Fruit fly (Drosophila melanogaster) whole organism, larva: ENCODE data around the gene CG15362.

Source experiments
- noc ChIP-seq: fragments of 200-800 bp; sonication (Bioruptor generic); optimal IDR thresholded peaks from 3 replicates; lab custom pipeline; 2019; ENCODE audit warnings: missing biosample characterization, mild to moderate bottlenecking, missing genetic modification characterization, moderate library complexity

The CG15362 gene

DNA sequence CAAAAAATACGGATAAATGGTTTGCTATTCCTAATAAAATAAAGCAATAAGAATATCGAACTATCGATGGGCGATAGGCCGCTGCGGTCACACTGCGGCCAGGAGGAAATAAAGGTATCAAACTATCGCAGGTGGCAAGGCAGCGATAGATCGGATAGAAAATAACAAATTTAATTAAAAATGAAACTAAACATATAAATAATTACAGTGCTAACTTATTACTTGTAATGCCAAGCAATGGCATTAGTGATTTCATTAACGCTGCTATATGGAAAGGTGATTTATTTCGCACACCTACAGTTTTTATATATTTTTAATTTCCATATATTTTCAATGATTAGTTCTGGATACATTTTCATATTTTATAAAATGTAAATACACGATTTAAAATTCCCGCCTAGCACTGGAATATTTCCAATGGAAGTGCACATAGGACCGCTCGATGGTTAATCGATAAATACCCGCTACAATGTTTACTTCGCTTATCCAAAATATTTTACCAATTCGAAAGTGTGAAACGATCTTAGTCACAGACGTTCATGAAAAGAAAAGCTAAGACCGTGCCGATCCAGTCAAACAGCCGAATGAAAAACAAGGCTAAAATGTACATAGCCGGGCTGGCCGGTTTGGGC, at the start of gene CG15362, which contains the start of gene CG15356:
CG15362 (plus strand) TSS at position 469 of the 632 bp plus-strand sequence.
CG15356 (minus strand) TSS at position 48 of the 632 bp plus-strand sequence.
- TF ChIP-seq noc, result no peak

DNA sequence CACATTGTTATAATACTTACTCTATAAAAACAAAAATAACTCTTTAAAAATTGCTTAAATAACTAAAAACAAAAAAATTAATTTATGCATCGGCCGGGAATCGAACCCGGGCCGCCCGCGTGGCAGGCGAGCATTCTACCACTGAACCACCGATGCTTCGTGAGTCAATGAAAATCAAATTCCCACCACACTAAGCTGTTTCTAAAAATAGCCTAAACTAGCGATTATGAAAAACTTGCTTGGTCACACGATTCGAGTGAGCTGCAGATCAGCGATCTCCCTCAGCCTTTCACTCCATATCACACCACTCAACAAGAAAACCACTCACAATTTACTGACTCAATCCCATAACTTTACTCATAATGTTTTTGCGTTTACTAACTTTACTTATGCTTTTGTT, 43.0 kb upstream of the CG15362 start:
- no peak for TF ChIP-seq noc

DNA sequence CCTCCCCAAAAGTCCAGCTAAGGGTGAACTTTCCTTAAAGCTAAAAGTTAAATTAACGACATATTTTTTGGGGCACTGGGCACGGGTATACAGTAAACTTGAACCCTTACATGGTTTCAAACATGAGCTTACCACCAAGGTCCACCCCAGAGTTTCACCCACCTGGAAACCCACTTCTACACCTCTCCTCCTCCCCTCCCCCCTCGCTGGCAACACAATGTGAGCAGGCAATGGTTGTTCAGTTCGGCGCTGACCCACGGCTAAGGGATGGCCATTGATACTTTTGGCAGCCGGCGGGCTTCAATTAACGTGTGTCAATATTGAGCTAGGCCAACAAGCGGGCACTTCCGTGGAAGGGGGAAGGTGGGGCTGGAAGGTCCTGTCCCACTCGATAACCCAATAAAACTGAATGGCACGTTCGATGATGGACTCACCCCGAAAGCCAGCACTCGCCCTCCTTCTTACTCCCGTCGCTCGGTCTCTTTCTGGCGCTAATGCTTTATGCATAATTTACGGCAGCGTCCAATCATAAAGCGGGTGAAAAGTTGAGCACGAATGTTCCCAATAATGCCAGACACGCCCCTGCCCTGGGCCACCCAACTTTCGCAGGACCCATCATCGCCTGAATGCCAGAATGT, 36.4 kb upstream of the CG15362 start:
- TF ChIP-seq noc, result no peak

DNA sequence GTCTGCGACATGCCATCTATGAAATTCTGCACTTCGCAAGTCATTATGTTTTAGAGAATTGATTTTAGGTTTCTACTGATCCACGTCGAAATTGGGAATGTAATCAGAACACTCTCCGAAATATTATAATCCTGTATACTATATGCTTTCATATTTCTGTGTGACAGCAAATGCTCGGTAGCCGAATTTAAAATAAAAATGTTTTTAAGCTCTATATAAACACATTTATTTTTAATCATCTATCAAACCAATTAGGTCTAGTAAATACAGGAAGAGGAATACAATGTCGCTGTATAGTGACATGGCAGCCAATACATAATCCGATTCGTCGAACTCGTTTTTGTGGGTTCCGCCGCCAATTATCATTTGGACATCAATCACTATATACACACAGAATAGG, 35.4 kb upstream of the CG15362 start, which contains the start of gene CG15357:
CG15357 (minus strand) TSS at position 101 of the 400 bp plus-strand sequence.
- no peak for TF ChIP-seq noc

DNA sequence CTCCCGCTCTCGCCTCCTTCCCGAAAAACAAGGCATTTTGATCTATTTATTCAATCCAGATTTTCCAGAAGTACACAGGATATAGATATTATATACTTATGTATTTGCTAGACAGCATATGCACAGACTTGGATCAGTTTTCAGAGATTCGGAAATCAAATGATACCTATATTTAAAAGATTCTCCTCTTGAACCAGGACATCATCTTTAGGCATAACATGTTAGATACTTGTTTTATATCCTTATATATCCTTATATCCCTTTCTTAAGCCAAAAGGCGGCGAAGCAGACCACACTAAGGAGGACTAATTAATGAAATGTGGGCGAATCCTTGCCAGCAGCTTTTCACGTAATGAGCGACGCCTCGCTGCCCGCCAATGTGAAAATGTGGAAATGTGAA, 34.3 kb upstream of the CG15362 start, which contains the start of gene CG33673:
CG33673 (minus strand) TSS at position 101 of the 400 bp plus-strand sequence.
- no peak for TF ChIP-seq noc

DNA sequence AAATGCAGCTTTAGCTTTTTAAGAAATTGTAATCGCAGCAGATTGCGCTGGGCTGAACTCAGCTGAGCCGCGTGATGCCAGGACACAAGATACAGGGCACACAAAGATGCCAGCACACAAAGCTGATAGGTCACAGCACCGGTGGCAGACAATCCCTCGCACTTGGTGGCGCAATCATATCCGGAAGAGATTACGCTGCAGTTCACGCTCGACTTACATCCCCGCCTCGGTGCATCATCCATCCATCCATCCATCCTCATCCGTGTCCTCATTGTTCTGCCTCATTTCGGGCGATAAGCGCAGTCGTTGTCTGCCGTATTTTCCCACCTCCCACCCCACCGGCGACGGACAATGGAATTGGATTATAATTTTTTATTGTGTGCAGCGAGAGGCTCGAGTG, 33.0 kb upstream of the CG15362 start:
- no peak for TF ChIP-seq noc

DNA sequence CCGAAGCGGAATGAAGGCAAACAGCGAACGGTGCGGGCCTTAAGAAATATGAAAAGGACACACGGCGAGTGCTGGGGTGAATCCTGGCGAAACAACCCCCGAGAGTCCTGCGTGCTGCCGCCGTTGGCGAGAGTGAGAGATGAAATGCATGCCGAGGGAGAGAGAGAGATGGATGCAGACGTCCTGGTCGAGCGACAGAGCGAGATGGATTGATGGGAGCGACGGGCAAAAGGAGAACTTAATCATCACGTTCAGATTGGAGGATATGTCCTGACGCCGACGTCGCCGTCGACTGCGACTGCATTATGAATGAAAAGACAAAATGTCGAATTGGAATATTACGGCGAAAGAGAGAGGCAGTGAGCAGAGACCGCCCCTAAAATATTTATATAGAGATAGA, 26.4 kb upstream of the CG15362 start:
- no peak for TF ChIP-seq noc

DNA sequence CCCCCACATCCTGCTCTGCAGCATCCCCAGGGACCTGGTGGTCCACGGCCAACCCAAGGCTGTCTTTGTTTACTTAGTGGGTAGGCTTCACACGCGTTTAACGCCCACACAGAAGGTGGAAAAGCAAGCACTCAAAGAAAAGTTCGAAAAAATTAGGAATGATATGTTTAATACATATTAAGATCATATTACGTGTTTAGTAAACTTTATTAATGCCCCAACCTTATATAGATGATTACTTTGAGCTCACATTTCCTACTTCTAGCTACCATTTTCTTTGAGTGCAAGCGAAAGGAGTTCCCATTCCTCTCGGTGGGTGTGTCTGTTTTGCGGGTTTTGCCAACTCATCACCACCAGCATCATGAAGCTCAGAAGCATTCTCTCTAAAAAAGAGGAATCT, 21.6 kb upstream of the CG15362 start:
- TF ChIP-seq noc, result no peak

DNA sequence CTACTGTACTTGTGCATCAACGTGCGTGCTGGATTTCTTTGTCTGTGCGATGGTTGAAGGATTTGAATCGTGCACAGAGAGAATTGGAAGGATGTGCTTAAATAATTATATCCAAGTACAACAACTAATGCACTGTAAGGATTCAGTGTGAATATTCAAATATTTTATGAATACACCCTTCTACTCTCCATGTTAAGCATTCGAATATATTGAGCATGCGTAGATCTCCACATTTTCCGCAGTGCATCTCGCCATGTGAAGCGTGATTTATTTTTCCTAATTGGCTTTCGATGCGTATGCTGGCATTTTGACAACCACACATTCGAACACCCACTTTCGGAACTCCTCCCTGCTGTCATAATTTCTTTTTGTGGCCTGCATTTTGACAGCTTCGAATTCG, 20.9 kb upstream of the CG15362 start:
- TF ChIP-seq noc, result no peak

DNA sequence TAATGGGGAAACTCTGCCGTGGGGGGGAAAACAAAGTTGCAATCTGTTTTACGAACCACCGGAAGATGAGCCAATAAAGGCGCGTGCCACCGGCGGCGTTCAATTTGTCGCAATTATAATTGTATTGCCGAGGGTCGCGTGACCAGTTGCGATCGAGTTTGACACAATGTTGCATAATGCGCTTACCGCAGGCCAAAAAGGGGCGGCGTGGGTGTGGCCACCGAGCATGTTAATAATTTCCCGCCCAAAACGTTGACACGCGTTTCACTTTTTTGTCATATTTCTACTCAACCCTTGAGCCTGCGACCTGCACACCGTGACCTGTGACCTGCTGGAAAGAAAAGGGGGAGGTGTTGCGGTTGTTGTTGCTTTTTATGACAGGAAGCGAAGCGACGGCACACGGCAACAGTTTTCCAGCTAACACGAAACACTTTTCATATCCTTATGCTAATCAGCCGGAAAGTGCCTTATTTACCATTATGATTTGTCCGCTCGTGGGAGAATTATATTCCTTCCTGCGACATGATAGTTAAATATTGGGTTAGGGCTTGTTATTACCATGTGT, 19.0 kb upstream of the CG15362 start:
- TF ChIP-seq noc, result no peak

DNA sequence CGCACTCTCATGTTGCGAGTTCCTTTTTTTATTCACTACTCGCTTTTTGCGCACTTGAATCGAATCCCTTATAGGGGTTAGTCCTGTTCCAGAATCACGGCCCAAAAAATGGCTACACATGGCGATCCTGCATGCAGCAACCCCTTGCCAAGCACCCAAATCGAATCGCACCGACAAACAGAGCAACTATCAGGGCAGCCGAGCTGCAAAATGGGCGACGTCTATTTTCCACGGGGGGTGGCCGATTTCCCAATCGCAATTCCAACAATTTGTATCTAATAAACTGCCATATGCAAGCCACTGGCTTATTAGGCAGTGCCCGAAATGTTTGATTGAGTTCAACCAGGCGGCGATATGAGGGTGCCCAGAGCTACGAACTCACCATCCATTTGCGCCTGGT, 13.7 kb upstream of the CG15362 start:
- TF ChIP-seq noc, result no peak

DNA sequence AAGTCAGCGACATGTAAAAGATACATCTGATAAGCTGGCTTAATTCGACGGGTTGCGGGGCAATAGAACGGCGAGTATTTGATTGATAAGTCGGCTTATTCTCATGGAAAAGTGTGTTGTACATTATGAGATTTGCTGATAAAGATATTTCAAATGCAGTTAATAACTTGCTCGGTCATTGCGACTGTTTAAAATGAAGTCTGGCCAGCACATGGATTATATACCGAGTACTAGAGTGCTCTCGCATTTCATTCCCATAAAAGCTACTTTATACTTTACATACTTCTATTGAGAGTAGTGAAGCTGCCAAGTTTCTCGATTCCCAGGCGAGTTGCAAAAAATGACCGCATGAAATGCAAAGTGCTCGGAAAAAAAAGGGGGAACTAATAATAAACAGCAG, 13.1 kb upstream of the CG15362 start:
- no peak for TF ChIP-seq noc

DNA sequence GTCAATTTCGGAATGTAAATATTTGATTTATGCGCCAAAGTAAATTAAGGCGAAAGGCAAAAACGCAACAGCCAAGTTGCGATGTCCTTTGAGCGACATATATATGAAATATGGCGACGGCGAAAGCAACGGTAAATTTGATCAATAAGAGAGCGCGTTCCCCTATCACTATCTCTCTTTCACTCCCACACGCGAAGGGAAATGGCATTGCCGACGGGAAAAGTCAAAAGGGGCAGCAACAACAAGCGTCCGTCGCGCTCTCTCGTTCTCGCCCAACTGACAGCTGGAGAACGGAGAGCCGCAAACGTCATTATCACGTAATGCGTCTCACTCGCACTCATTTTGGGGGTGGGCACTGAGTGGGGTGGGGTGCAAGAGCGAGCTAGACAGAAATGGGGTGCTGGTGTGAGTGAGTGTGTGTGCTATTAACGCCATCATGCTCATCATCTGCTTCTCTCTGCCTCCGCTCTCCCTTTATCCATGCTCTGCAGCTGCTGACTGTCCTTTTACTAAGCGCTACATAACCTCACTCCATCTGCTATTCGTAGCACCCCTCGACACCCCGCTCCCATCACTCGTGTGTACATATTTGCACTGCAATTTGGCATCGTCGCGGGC, 10.6 kb upstream of the CG15362 start, which contains the start of gene erm:
erm (minus strand) TSS at position 51 of the 618 bp plus-strand sequence.
- TF ChIP-seq noc, result no peak

DNA sequence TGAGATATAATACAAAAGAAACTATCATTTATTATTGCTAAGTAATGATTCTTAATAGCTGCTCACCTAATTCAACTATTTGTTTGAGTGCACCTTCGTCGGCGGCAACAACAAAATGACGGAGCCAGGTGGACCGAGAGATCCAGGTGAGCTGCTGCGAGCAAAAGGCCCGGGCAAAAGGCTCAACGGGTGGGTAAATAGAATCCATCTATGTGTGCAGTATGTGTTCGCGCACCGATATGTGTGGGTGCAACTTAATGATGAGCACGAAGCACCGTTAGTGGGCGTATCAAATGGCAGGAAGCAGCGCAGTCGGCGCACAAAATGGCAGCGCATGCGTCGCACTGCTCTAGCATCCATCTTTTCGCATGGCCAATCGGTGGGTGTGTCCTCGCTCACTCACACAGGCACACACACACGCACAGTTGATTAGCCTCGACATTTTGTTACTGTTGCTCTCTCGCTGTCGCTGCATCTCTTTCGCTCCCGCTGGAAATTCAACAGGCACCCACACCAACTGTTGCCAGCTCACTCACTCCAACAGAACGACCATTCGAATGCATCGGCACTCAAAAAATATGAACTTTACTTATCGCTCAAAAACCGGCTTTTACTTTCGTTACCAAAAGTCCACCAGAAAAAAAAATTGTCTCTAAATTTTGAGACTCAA, 8.4 kb upstream of the CG15362 start:
- no peak for TF ChIP-seq noc

DNA sequence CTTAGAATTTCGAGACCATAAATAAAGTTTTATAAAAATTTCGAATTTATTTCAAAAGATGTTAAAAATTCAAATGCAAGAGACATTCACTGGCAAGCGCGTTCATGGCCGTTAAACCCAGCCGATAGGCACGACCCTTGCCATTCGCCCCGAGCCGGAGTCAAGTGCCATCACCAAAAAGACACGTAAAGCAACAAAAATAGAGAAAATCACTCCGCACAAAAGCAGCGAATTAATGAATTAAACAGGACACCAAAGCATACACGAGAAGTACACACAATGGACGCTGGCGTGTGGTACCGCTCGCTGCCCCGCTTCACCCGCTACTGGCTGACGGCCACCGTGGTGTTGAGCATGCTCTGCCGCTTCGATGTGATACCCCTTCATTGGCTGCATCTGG, 7.0 kb upstream of the CG15362 start, which contains the start of gene Der-1:
Der-1 (plus strand) TSS at position 1 of the 400 bp plus-strand sequence.
- TF ChIP-seq noc, result no peak

DNA sequence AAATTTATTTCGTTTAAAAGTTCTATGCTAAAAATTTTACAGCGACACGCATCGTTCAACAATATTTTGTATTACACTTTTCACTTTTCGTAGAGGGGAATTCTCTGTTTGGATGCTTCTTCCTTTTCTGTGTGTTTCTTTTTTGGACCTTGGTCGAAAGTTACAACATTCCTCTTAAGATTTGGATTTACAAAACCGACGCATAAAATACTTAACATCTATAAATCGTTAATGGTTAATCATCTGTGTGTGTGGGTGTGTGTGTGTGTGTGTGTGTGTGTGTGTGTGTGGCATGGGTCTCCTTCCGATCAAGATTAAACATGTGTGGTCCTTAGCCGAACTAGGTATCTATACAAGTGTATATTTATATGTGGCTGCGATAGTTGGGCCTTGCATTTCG, 5.5 kb upstream of the CG15362 start:
- TF ChIP-seq noc, result no peak
